Worm (Caenorhabditis elegans): ENCODE results near the gene F26A1.9.
A peak's percentile ranks its signal among the peaks of the same experiment; 100 is the strongest.

Gene F26A1.9

ce11 chrIII:4796039-4796438 is 33.3 kb downstream of the F26A1.9 start (continued):
- no peak for TF ChIP-seq ceh-90 (tag; optimal IDR thresholded peaks at IDR 0.05)
- TF ChIP-seq hlh-17 (GFP tag; optimal IDR thresholded peaks at IDR 0.05; ENCODE audit: borderline replicate concordance): no peak
- TF ChIP-seq lin-14 (GFP tag; optimal IDR thresholded peaks at IDR 0.05): peak; percentile 93
- TF ChIP-seq mdl-1 (tag; optimal IDR thresholded peaks at IDR 0.05): peak; percentile 4 to 69
- TF ChIP-seq nhr-11 (tag; optimal IDR thresholded peaks at IDR 0.05): no peak
- TF ChIP-seq mef-2 (tag; optimal IDR thresholded peaks at IDR 0.05): no peak
- TF ChIP-seq unc-62 (GFP tag; optimal IDR thresholded peaks at IDR 0.05): no peak
- no peak for TF ChIP-seq unc-130 (tag; optimal IDR thresholded peaks at IDR 0.05)
- TF ChIP-seq ztf-4 (tag; optimal IDR thresholded peaks at IDR 0.05): no peak
- TF ChIP-seq sptf-1 (tag; optimal IDR thresholded peaks at IDR 0.05): no peak
- no peak for TF ChIP-seq egl-13 (tag; optimal IDR thresholded peaks at IDR 0.05)
- peak; percentile 5 for TF ChIP-seq nhr-237 (tag; optimal IDR thresholded peaks at IDR 0.05)
- peak; percentile 62 for TF ChIP-seq C16A3.4 (tag; optimal IDR thresholded peaks at IDR 0.05)
- peak; percentile 44 for TF ChIP-seq rnt-1 (tag; optimal IDR thresholded peaks at IDR 0.05)
- TF ChIP-seq lin-13 (GFP tag; optimal IDR thresholded peaks at IDR 0.05): no peak
- TF ChIP-seq sox-4 (tag; optimal IDR thresholded peaks at IDR 0.05): no peak
- peak; percentile 52 for TF ChIP-seq lin-15B (tag; optimal IDR thresholded peaks at IDR 0.05)
- TF ChIP-seq sup-37 (GFP tag; optimal IDR thresholded peaks at IDR 0.05): no peak
- TF ChIP-seq vab-15 (tag; optimal IDR thresholded peaks at IDR 0.05): no peak
- no peak for TF ChIP-seq elt-2 (tag; optimal IDR thresholded peaks at IDR 0.05)
- peak; percentile 53 to 79 for TF ChIP-seq lin-35 (GFP tag; optimal IDR thresholded peaks at IDR 0.05)
- TF ChIP-seq Y116A8C.19 (tag; optimal IDR thresholded peaks at IDR 0.05; ENCODE audit: borderline replicate concordance): no peak
- TF ChIP-seq zag-1 (tag; optimal IDR thresholded peaks at IDR 0.05): no peak
- no peak for TF ChIP-seq fkh-10 (GFP tag; optimal IDR thresholded peaks at IDR 0.05)
- TF ChIP-seq snpc-4 (tag; optimal IDR thresholded peaks at IDR 0.05): peak; percentile 58
- peak; percentile 42; the same call in 1 of the 2 replicates for TF ChIP-seq nhr-19 (GFP tag; conservative IDR thresholded peaks at IDR 0.05)
- TF ChIP-seq ztf-11 (tag; optimal IDR thresholded peaks at IDR 0.05): no peak
- peak; percentile 54 for TF ChIP-seq nhr-85 (tag)
- peak; percentile 71 for TF ChIP-seq nhr-71 (tag; optimal IDR thresholded peaks at IDR 0.05)
- TF ChIP-seq mab-9 (GFP tag; IDR thresholded peaks at IDR 0.05): no peak
- TF ChIP-seq unc-86 (tag; optimal IDR thresholded peaks at IDR 0.05): no peak
- TF ChIP-seq unc-30 (tag; optimal IDR thresholded peaks at IDR 0.05): no peak
- peak; percentile 2 to 53 (median 49) for TF ChIP-seq ceh-82 (tag; optimal IDR thresholded peaks at IDR 0.05)
- peak; percentile 85 for TF ChIP-seq mep-1 (tag; optimal IDR thresholded peaks at IDR 0.05)
- TF ChIP-seq jun-1 (tag; optimal IDR thresholded peaks at IDR 0.05): peak; percentile 96
- peak; percentile 27 for TF ChIP-seq skn-1 (tag; optimal IDR thresholded peaks at IDR 0.05)
- TF ChIP-seq pqm-1 (tag; optimal IDR thresholded peaks at IDR 0.05): no peak
- no peak for TF ChIP-seq irx-1 (tag; optimal IDR thresholded peaks at IDR 0.05)
- TF ChIP-seq xbp-1 (tag; optimal IDR thresholded peaks at IDR 0.05): peak; percentile 46

- TF ChIP-seq rnt-1 (tag; optimal IDR thresholded peaks at IDR 0.05): no peak
- TF ChIP-seq lin-13 (GFP tag; optimal IDR thresholded peaks at IDR 0.05): no peak
- no peak for TF ChIP-seq C16A3.4 (tag; optimal IDR thresholded peaks at IDR 0.05)
These were observed 36.7 kb downstream of the F26A1.9 start, which contains the start of gene mip-1 for ce11 chrIII:4792560-4793136. Gene mip-1 (plus strand): TSS chrIII:4793086.

- TF ChIP-seq nhr-90 (tag; optimal IDR thresholded peaks at IDR 0.05; ENCODE audit: poor library complexity) (no peak), dsc-1 (tag; optimal IDR thresholded peaks at IDR 0.05) (no peak), F16B12.6 (tag; optimal IDR thresholded peaks at IDR 0.05) (peak; percentile 80), nhr-85 (tag) (no peak), hlh-17 (GFP tag; optimal IDR thresholded peaks at IDR 0.05; ENCODE audit: borderline replicate concordance) (no peak), lin-39 (tag; optimal IDR thresholded peaks at IDR 0.05) (no peak), pqm-1 (tag; optimal IDR thresholded peaks at IDR 0.05) (no peak), fos-1 (tag; optimal IDR thresholded peaks at IDR 0.05) (no peak), fkh-10 (GFP tag; optimal IDR thresholded peaks at IDR 0.05) (no peak), dpl-1 (GFP tag; optimal IDR thresholded peaks at IDR 0.05) (peak; percentile 68 to 85 (median 73)), tlp-1 (tag; optimal IDR thresholded peaks at IDR 0.05) (no peak), mep-1 (tag; optimal IDR thresholded peaks at IDR 0.05) (no peak), egl-13 (tag; optimal IDR thresholded peaks at IDR 0.05) (no peak), mab-9 (GFP tag; IDR thresholded peaks at IDR 0.05) (no peak), blmp-1 (tag; optimal IDR thresholded peaks at IDR 0.05) (peak; percentile 74), unc-30 (tag; optimal IDR thresholded peaks at IDR 0.05) (no peak), efl-1 (optimal IDR thresholded peaks at IDR 0.05) (peak; percentile 16 to 70), efl-1 (GFP tag; optimal IDR thresholded peaks at IDR 0.05 in 1 of 2) (peak; percentile 82 to 97), irx-1 (tag; optimal IDR thresholded peaks at IDR 0.05) (no peak), lin-35 (GFP tag; optimal IDR thresholded peaks at IDR 0.05) (peak; percentile 58 to 81), efl-3 (GFP tag; optimal IDR thresholded peaks at IDR 0.05) (no peak), sox-4 (tag; optimal IDR thresholded peaks at IDR 0.05) (no peak), mef-2 (tag; optimal IDR thresholded peaks at IDR 0.05) (no peak)
These were observed 43.6 kb downstream of the F26A1.9 start, which contains the start of gene mel-28 for ce11 chrIII:4785714-4786113. Gene mel-28 (plus strand): TSS chrIII:4786080.

All from whole organism, L1 larva.